Fruit fly (Drosophila melanogaster) whole organism, embryonic: ENCODE data around the gene Dis3l2.
A peak's percentile ranks its signal among the peaks of the same experiment; 100 is the strongest.

Experiments used
- Atf3 ChIP-seq: fragments of 200-800 bp; sonication (Bioruptor generic); optimal IDR thresholded peaks from 3 replicates; lab custom pipeline; 2016; ENCODE audit warnings: missing biosample characterization, missing genetic modification characterization
- B-H2 ChIP-seq: fragments of 200-800 bp; sonication (Bioruptor generic); optimal IDR thresholded peaks from 2 replicates; lab custom pipeline; 2018; ENCODE audit warnings: missing biosample characterization, mild to moderate bottlenecking, missing genetic modification characterization
- CG10209 ChIP-seq: fragments of 200-800 bp; sonication (Bioruptor generic); optimal IDR thresholded peaks from 3 replicates; lab custom pipeline; 2017; ENCODE audit warnings: missing biosample characterization, mild to moderate bottlenecking, missing genetic modification characterization, missing genetic modification reagents
- CG10543 ChIP-seq: fragments of 200-800 bp; sonication (Bioruptor generic); optimal IDR thresholded peaks from 3 replicates; lab custom pipeline; 2017; ENCODE audit warnings: missing biosample characterization, mild to moderate bottlenecking, missing genetic modification characterization, moderate library complexity
- CG12942 ChIP-seq: fragments of 200-800 bp; sonication (Bioruptor generic); optimal IDR thresholded peaks from 3 replicates; lab custom pipeline; 2016; ENCODE audit warnings: missing biosample characterization, missing genetic modification characterization
- CG15011 ChIP-seq: fragments of 200-800 bp; sonication (Bioruptor generic); optimal IDR thresholded peaks from 3 replicates; lab custom pipeline; 2018; ENCODE audit warnings: missing biosample characterization, mild to moderate bottlenecking, missing genetic modification characterization
- CG15269 ChIP-seq: fragments of 200-800 bp; sonication (Bioruptor generic); optimal IDR thresholded peaks from 2 replicates; lab custom pipeline; 2018; ENCODE audit warnings: missing biosample characterization, mild to moderate bottlenecking, missing genetic modification characterization, moderate library complexity
- CG1529 ChIP-seq: fragments of 200-800 bp; sonication (Bioruptor generic); optimal IDR thresholded peaks from 3 replicates; lab custom pipeline; 2018; ENCODE audit warnings: missing biosample characterization, missing genetic modification characterization
- CG2199 ChIP-seq: fragments of 200-800 bp; sonication (Bioruptor generic); IDR thresholded peaks from 3 replicates; pipeline ENCODE4 v1.3.6; 2022; ENCODE audit warnings: missing biosample characterization, missing genetic modification characterization
- CG2889 ChIP-seq: fragments of 200-800 bp; sonication (Bioruptor generic); IDR thresholded peaks from 3 replicates; pipeline ENCODE4 v1.3.6; 2022; ENCODE audit warnings: missing biosample characterization, missing genetic modification characterization
- CG30403 ChIP-seq: fragments of 200-800 bp; sonication (Bioruptor generic); optimal IDR thresholded peaks from 3 replicates; lab custom pipeline; 2016; ENCODE audit warnings: missing biosample characterization, missing genetic modification characterization
- CG31224 ChIP-seq: fragments of 200-800 bp; sonication (Bioruptor generic); IDR thresholded peaks from 2 replicates; pipeline ENCODE4 v1.3.6; 2022; ENCODE audit warnings: missing biosample characterization, missing genetic modification characterization
- CG31365 ChIP-seq: fragments of 200-800 bp; sonication (Bioruptor generic); optimal IDR thresholded peaks from 2 replicates; lab custom pipeline; 2018; ENCODE audit warnings: missing biosample characterization, mild to moderate bottlenecking, missing genetic modification characterization
- CG31441 ChIP-seq: fragments of 200-800 bp; sonication (Bioruptor generic); IDR thresholded peaks from 2 replicates; pipeline ENCODE4 v1.3.6; 2022; ENCODE audit warnings: missing biosample characterization, missing genetic modification characterization
- CG32532 ChIP-seq: fragments of 200-800 bp; sonication (Bioruptor generic); IDR thresholded peaks from 2 replicates; pipeline ENCODE4 v1.3.6; 2022; ENCODE audit warnings: missing biosample characterization, missing genetic modification characterization
- CG32772 ChIP-seq: fragments of 200-800 bp; sonication (Bioruptor generic); IDR thresholded peaks from 2 replicates; pipeline ENCODE4 v1.3.6; 2022; ENCODE audit warnings: missing biosample characterization, missing genetic modification characterization
- CG6689 ChIP-seq: fragments of 200-800 bp; sonication (Bioruptor generic); IDR thresholded peaks from 2 replicates; pipeline ENCODE4 v1.3.6; 2022; ENCODE audit warnings: missing biosample characterization, missing genetic modification characterization
- CG7556 ChIP-seq: fragments of 200-800 bp; sonication (Bioruptor generic); optimal IDR thresholded peaks from 2 replicates; lab custom pipeline; 2017; ENCODE audit warnings: missing biosample characterization, mild to moderate bottlenecking, missing genetic modification characterization
- CG7928 ChIP-seq: fragments of 200-800 bp; sonication (Bioruptor generic); optimal IDR thresholded peaks from 2 replicates; lab custom pipeline; 2017; ENCODE audit warnings: missing biosample characterization, mild to moderate bottlenecking, missing genetic modification characterization
- CG9932 ChIP-seq: fragments of 200-800 bp; sonication (Bioruptor generic); IDR thresholded peaks from 2 replicates; pipeline ENCODE4 v1.3.6; 2022; ENCODE audit warnings: missing biosample characterization, missing genetic modification characterization
- CTCF ChIP-seq: fragments of 200-800 bp; sonication (Bioruptor generic); optimal IDR thresholded peaks from 2 replicates; lab custom pipeline; 2017; ENCODE audit warnings: missing biosample characterization, mild to moderate bottlenecking, missing genetic modification characterization, moderate library complexity
- Ets65A ChIP-seq: fragments of 200-800 bp; sonication (Bioruptor generic); peaks from one replicate; lab custom pipeline; 2016; ENCODE audit warnings: missing biosample characterization, missing genetic modification characterization
- GATAe ChIP-seq: fragments of 200-800 bp; sonication (Bioruptor generic); conservative IDR thresholded peaks from 2 replicates; pipeline ENCODE4 v1.3.6; 2022; ENCODE audit warnings: missing biosample characterization, missing genetic modification characterization
- H15 ChIP-seq: fragments of 200-800 bp; sonication (Bioruptor generic); IDR thresholded peaks from 3 replicates; pipeline ENCODE4 v1.3.6; 2022; ENCODE audit warnings: missing biosample characterization, missing genetic modification characterization
- HLH54F ChIP-seq: fragments of 200-800 bp; sonication (Bioruptor generic); optimal IDR thresholded peaks from 3 replicates; lab custom pipeline; 2016; ENCODE audit warnings: missing biosample characterization, missing genetic modification characterization
- Hr39 ChIP-seq: fragments of >200 bp; optimal IDR thresholded peaks from 2 replicates; lab custom pipeline; 2017
- Meics ChIP-seq: fragments of 200-800 bp; sonication (Bioruptor generic); optimal IDR thresholded peaks from 2 replicates; lab custom pipeline; 2017; ENCODE audit warnings: missing biosample characterization, mild to moderate bottlenecking, missing genetic modification characterization
- NC2α ChIP-seq: fragments of 200-800 bp; sonication (Bioruptor generic); optimal IDR thresholded peaks from 2 replicates; lab custom pipeline; 2016; ENCODE audit warnings: missing biosample characterization, missing genetic modification characterization
- NFAT ChIP-seq: fragments of 200-800 bp; sonication (Bioruptor generic); IDR thresholded peaks from 2 replicates; pipeline ENCODE4 v1.3.6; 2022; ENCODE audit warnings: missing biosample characterization, missing genetic modification characterization
- NfI ChIP-seq: fragments of 200-800 bp; sonication (Bioruptor generic); optimal IDR thresholded peaks from 3 replicates; lab custom pipeline; 2018; ENCODE audit warnings: missing biosample characterization, mild to moderate bottlenecking, missing genetic modification characterization, moderate library complexity
- PHDP ChIP-seq: fragments of 200-800 bp; sonication (Bioruptor generic); optimal IDR thresholded peaks from 3 replicates; lab custom pipeline; 2018; ENCODE audit warnings: missing biosample characterization, mild to moderate bottlenecking, missing genetic modification characterization, moderate library complexity
- Poxn ChIP-seq: fragments of 200-800 bp; sonication (Bioruptor generic); IDR thresholded peaks from 2 replicates; pipeline ENCODE4 v1.3.6; 2022; ENCODE audit warnings: missing biosample characterization, missing genetic modification characterization
- Sox102F ChIP-seq: fragments of 200-800 bp; sonication (Bioruptor generic); optimal IDR thresholded peaks from 2 replicates; lab custom pipeline; 2018; ENCODE audit warnings: missing biosample characterization, mild to moderate bottlenecking, missing genetic modification characterization, moderate library complexity
- Ssrp ChIP-seq: fragments of 200-800 bp; sonication (Bioruptor generic); optimal IDR thresholded peaks from 2 replicates; lab custom pipeline; 2018; ENCODE audit warnings: missing biosample characterization, mild to moderate bottlenecking, missing genetic modification characterization, moderate library complexity
- cad ChIP-seq: fragments of >200 bp; optimal IDR thresholded peaks from 2 replicates; lab custom pipeline; 2017; ENCODE audit warnings: missing biosample characterization, missing genetic modification characterization
- kni ChIP-seq: fragments of 200-800 bp; sonication (Bioruptor generic); optimal IDR thresholded peaks from 3 replicates; lab custom pipeline; 2017; ENCODE audit warnings: mild to moderate bottlenecking, missing biosample characterization, missing genetic modification reagents, missing genetic modification characterization
- lola ChIP-seq, 3 experiments: fragments of >200 bp in 2 of 3; fragments of 200-800 bp in 1 of 3; sonication (Bioruptor generic) in 1 of 3; optimal IDR thresholded peaks; 2 replicates each; lab custom pipeline; 2017 to 2019; ENCODE audit warnings: missing biosample characterization in 3 of 3, missing genetic modification characterization in 3 of 3, mild to moderate bottlenecking in 1 of 3, moderate library complexity in 1 of 3
- pan ChIP-seq, 4 experiments: fragments of >200 bp in 3 of 4; fragments of 200-800 bp in 1 of 4; sonication (Bioruptor generic) in 1 of 4; optimal IDR thresholded peaks in 3 of 4; IDR thresholded peaks in 1 of 4; 2 replicates each; pipeline versions ENCODE4 v1.3.6 to Lab custom; 2017 to 2022; ENCODE audit warnings: missing biosample characterization in 2 of 4, missing genetic modification characterization in 2 of 4, mixed read lengths in 1 of 4
- pho ChIP-seq: fragments of 200-800 bp; sonication (Bioruptor generic); optimal IDR thresholded peaks from 2 replicates; lab custom pipeline; 2016; ENCODE audit warnings: missing biosample characterization, missing genetic modification characterization
- pnt ChIP-seq: fragments of 200-800 bp; sonication (Bioruptor generic); optimal IDR thresholded peaks from 3 replicates; lab custom pipeline; 2016; ENCODE audit warnings: missing biosample characterization, missing genetic modification characterization
- prd ChIP-seq, 3 experiments: fragments of >200 bp in 2 of 3; fragments of 200-800 bp in 1 of 3; sonication (Bioruptor generic) in 1 of 3; optimal IDR thresholded peaks in 2 of 3; IDR thresholded peaks in 1 of 3; 2 replicates in 2 of 3; 3 replicates in 1 of 3; pipeline versions ENCODE4 v1.3.6 to Lab custom; 2017 to 2022; ENCODE audit warnings: missing biosample characterization in 1 of 3, missing genetic modification characterization in 1 of 3
- pros ChIP-seq: fragments of 200-800 bp; sonication (Bioruptor generic); optimal IDR thresholded peaks from 3 replicates; lab custom pipeline; 2019; ENCODE audit warnings: missing biosample characterization, mild to moderate bottlenecking, missing genetic modification characterization, moderate library complexity
- psq ChIP-seq: fragments of 200-800 bp; sonication (Bioruptor generic); optimal IDR thresholded peaks from 2 replicates; lab custom pipeline; 2017; ENCODE audit warnings: missing biosample characterization, missing genetic modification characterization
- repo ChIP-seq: fragments of 200-800 bp; sonication (Bioruptor generic); optimal IDR thresholded peaks from 2 replicates; lab custom pipeline; 2016; ENCODE audit warnings: missing biosample characterization, missing genetic modification characterization
- scrt ChIP-seq: fragments of 200-800 bp; sonication (Bioruptor generic); optimal IDR thresholded peaks from 2 replicates; lab custom pipeline; 2018; ENCODE audit warnings: missing biosample characterization, mild to moderate bottlenecking, missing genetic modification characterization, moderate library complexity
- tna ChIP-seq: fragments of 200-800 bp; sonication (Bioruptor generic); IDR thresholded peaks from 2 replicates; pipeline ENCODE4 v1.3.6; 2022; ENCODE audit warnings: missing biosample characterization, missing genetic modification characterization; ENCODE audit not compliant: partially characterized antibody
- twi ChIP-seq: fragments of 200-800 bp; optimal IDR thresholded peaks from 2 replicates; lab custom pipeline; 2019; ENCODE audit warnings: missing biosample characterization, mild to moderate bottlenecking, missing genetic modification characterization, moderate library complexity
- unpg ChIP-seq: fragments of 200-800 bp; sonication (Bioruptor generic); optimal IDR thresholded peaks from 3 replicates; lab custom pipeline; 2018; ENCODE audit warnings: missing biosample characterization, mild to moderate bottlenecking, missing genetic modification characterization, moderate library complexity
- wek ChIP-seq: fragments of 200-800 bp; sonication (Bioruptor generic); optimal IDR thresholded peaks from 3 replicates; lab custom pipeline; 2018; ENCODE audit warnings: missing biosample characterization, mild to moderate bottlenecking, missing genetic modification characterization, moderate library complexity
- yki ChIP-seq: fragments of >200 bp; optimal IDR thresholded peaks from 3 replicates; lab custom pipeline; 2018

Dis3l2 gene

dm6 chr3L:199050-199745 is 13.3 kb upstream of the Dis3l2 start (continued):
- TF ChIP-seq psq (GFP tag; lab: Kevin White, UChicago): no peak
- no peak for TF ChIP-seq CG1529 (GFP tag; lab: Kevin White, UChicago)
- no peak for TF ChIP-seq Sox102F (GFP tag; lab: Kevin White, UChicago)
- no peak for TF ChIP-seq repo (GFP tag; lab: Kevin White, UChicago)
- no peak for TF ChIP-seq CG7556 (GFP tag; lab: Kevin White, UChicago)
- TF ChIP-seq wek (GFP tag; lab: Kevin White, UChicago): no peak
- no peak for TF ChIP-seq cad
- no peak for TF ChIP-seq Hr39
- TF ChIP-seq unpg (GFP tag; lab: Kevin White, UChicago): no peak
- TF ChIP-seq CG15011: no peak
- TF ChIP-seq NFAT (GFP tag; lab: Robert Waterston, UW): peak; percentile 31; the same call in 1 of the 2 replicates
- no peak for TF ChIP-seq prd (optimal IDR thresholded peaks at IDR 0.05; lab: Kevin White, UChicago)
- no peak for TF ChIP-seq prd (GFP tag; IDR thresholded peaks at IDR 0.05; lab: Robert Waterston, UW)
- TF ChIP-seq CG2199 (GFP tag; lab: Robert Waterston, UW): peak; percentile 84; the same call in 1 of the 3 replicates
- no peak for TF ChIP-seq H15 (GFP tag; lab: Robert Waterston, UW)
- no peak for TF ChIP-seq CG7928 (GFP tag; lab: Kevin White, UChicago)
- peak; percentile 37 for TF ChIP-seq CTCF (GFP tag; lab: Kevin White, UChicago)
- TF ChIP-seq CG2889 (GFP tag; lab: Robert Waterston, UW): no peak
- TF ChIP-seq Ssrp (tag; lab: Kevin White, UChicago): no peak
- TF ChIP-seq scrt (GFP tag; lab: Kevin White, UChicago): no peak
- TF ChIP-seq CG6689 (GFP tag; lab: Robert Waterston, UW): no peak
- no peak for TF ChIP-seq twi (tag; lab: Kevin White, UChicago)
- TF ChIP-seq CG15269 (tag; lab: Kevin White, UChicago): no peak
- peak; percentile 70 for TF ChIP-seq CG31365 (tag; lab: Kevin White, UChicago)
- TF ChIP-seq CG31224: peak; percentile 40; the same call in 1 of the 2 replicates
- no peak for TF ChIP-seq PHDP (tag; lab: Kevin White, UChicago)
- TF ChIP-seq CG10543: no peak
- TF ChIP-seq B-H2 (GFP tag; lab: Kevin White, UChicago): no peak
- TF ChIP-seq lola (GFP tag; optimal IDR thresholded peaks at IDR 0.05; lab: Kevin White, UChicago): no peak
- TF ChIP-seq CG10209 (GFP tag; lab: Kevin White, UChicago): no peak
- no peak for TF ChIP-seq GATAe (GFP tag; lab: Robert Waterston, UW)
- TF ChIP-seq pan (optimal IDR thresholded peaks at IDR 0.05; lab: Kevin White, UChicago): no peak
- TF ChIP-seq pan (GFP tag; optimal IDR thresholded peaks at IDR 0.05 in 1 of 2, IDR thresholded peaks at IDR 0.05 in 1 of 2): no peak
- TF ChIP-seq yki: no peak
- no peak for TF ChIP-seq NC2α
- peak; percentile 55; the same call in 1 of the 2 replicates for TF ChIP-seq CG32532 (GFP tag; lab: Robert Waterston, UW)
- peak; percentile 52 for TF ChIP-seq Ets65A (GFP tag; lab: Kevin White, UChicago)
- no peak for TF ChIP-seq pros
- TF ChIP-seq Atf3 (GFP tag; lab: Kevin White, UChicago): peak; percentile 23
- TF ChIP-seq CG32772 (GFP tag; lab: Robert Waterston, UW): peak; percentile 63; the same call in 1 of the 2 replicates
- TF ChIP-seq kni: peak; percentile 13
- no peak for TF ChIP-seq Poxn
- no peak for TF ChIP-seq NfI (GFP tag; lab: Kevin White, UChicago)
- peak; percentile 2 for TF ChIP-seq pho
- TF ChIP-seq pnt: no peak
- TF ChIP-seq CG9932 (GFP tag; lab: Robert Waterston, UW): peak; percentile 44
- TF ChIP-seq CG12942 (GFP tag; lab: Kevin White, UChicago): no peak
- no peak for TF ChIP-seq HLH54F (GFP tag; lab: Kevin White, UChicago)
- TF ChIP-seq CG30403 (GFP tag; lab: Kevin White, UChicago): no peak
- TF ChIP-seq CG31441: no peak
- TF ChIP-seq tna (GFP tag; lab: Robert Waterston, UW): 0 out of 2 replicates have a peak, but pooled peaks have one; percentile 26
- TF ChIP-seq Meics: no peak
